Worm (Caenorhabditis elegans) whole organism, young adult: ENCODE measurements around the gene gpa-4.

Source experiments
- B0261.1 ChIP-seq: sonication (generic microtip); optimal IDR thresholded peaks from 2 replicates; lab custom pipeline; 2016; ENCODE audit warnings: mild to moderate bottlenecking, missing genetic modification characterization, moderate library complexity, missing compliant biosample characterization
- Y53G8AR.9 ChIP-seq: fragments of 200-800 bp; sonication (Bioruptor generic); conservative IDR thresholded peaks from 2 replicates; pipeline ENCODE4 v1.3.6; 2022; ENCODE audit warnings: missing genetic modification reagents, missing genetic modification characterization, missing compliant biosample characterization
- Y79H2A.3 ChIP-seq: fragments of 200-800 bp; sonication (Bioruptor generic); conservative IDR thresholded peaks from 2 replicates; pipeline ENCODE4 v1.3.6; 2022; ENCODE audit warnings: missing genetic modification reagents, missing genetic modification characterization, missing compliant biosample characterization
- ZK185.1 ChIP-seq: sonication (generic microtip); optimal IDR thresholded peaks from 2 replicates; lab custom pipeline; 2016; ENCODE audit warnings: mild to moderate bottlenecking, missing genetic modification characterization, missing compliant biosample characterization; ENCODE audit not compliant: poor library complexity, severe bottlenecking
- akir-1 ChIP-seq: fragments of 200-800 bp; sonication (Bioruptor generic); optimal IDR thresholded peaks from 2 replicates; lab custom pipeline; 2018; ENCODE audit warnings: mild to moderate bottlenecking, missing genetic modification characterization, moderate library complexity, missing compliant biosample characterization
- attf-5 ChIP-seq: fragments of 200-800 bp; sonication (Bioruptor generic); optimal IDR thresholded peaks from 2 replicates; lab custom pipeline; 2018; ENCODE audit warnings: mild to moderate bottlenecking, missing genetic modification characterization, missing compliant biosample characterization
- bed-1 ChIP-seq: fragments of 200-800 bp; sonication (Bioruptor generic); IDR thresholded peaks from 2 replicates; pipeline ENCODE4 v1.3.6; 2022; ENCODE audit warnings: missing genetic modification reagents, missing genetic modification characterization, missing compliant biosample characterization
- bed-2 ChIP-seq: fragments of 200-800 bp; sonication (Bioruptor generic); IDR thresholded peaks from 2 replicates; pipeline ENCODE4 v1.3.6; 2022; ENCODE audit warnings: missing genetic modification reagents, missing genetic modification characterization, missing compliant biosample characterization
- ceh-100 ChIP-seq: fragments of 200-800 bp; sonication (Bioruptor generic); IDR thresholded peaks from 2 replicates; pipeline ENCODE4 v1.3.6; 2022; ENCODE audit warnings: missing genetic modification reagents, missing genetic modification characterization, missing compliant biosample characterization
- egl-44 ChIP-seq: fragments of 200-800 bp; sonication (Bioruptor generic); IDR thresholded peaks from 2 replicates; pipeline ENCODE4 v1.3.6; 2022; ENCODE audit warnings: missing genetic modification reagents, missing genetic modification characterization, missing compliant biosample characterization
- him-1 ChIP-seq: sonication (generic microtip); optimal IDR thresholded peaks from 2 replicates; lab custom pipeline; 2016; ENCODE audit warnings: missing genotype, missing genetic modification reagents, missing genetic modification characterization, missing compliant biosample characterization
- hmg-20 ChIP-seq: fragments of 200-800 bp; sonication (Bioruptor generic); IDR thresholded peaks from 2 replicates; pipeline ENCODE4 v1.3.6; 2022; ENCODE audit warnings: missing genetic modification reagents, missing genetic modification characterization, missing compliant biosample characterization
- hrde-1 ChIP-seq: sonication (generic microtip); optimal IDR thresholded peaks from 2 replicates; lab custom pipeline; 2016; ENCODE audit warnings: missing genetic modification characterization, mild to moderate bottlenecking, missing compliant biosample characterization, moderate library complexity, missing genotype, missing genetic modification reagents, borderline replicate concordance
- let-526 ChIP-seq: fragments of 200-800 bp; sonication (Bioruptor generic); IDR thresholded peaks from 2 replicates; pipeline ENCODE4 v1.3.6; 2022; ENCODE audit warnings: missing genetic modification reagents, missing genetic modification characterization, missing compliant biosample characterization
- lin-26 ChIP-seq: fragments of 200-800 bp; sonication (Bioruptor generic); IDR thresholded peaks from 2 replicates; pipeline ENCODE4 v1.3.6; 2022; ENCODE audit warnings: missing genetic modification reagents, missing genetic modification characterization, missing compliant biosample characterization
- lin-54 ChIP-seq: fragments of 200-800 bp; sonication (Bioruptor generic); optimal IDR thresholded peaks from 2 replicates; lab custom pipeline; 2018; ENCODE audit warnings: mild to moderate bottlenecking, missing genetic modification characterization, missing compliant biosample characterization
- lsy-27 ChIP-seq: sonication (generic microtip); optimal IDR thresholded peaks from 2 replicates; lab custom pipeline; 2017; ENCODE audit warnings: missing genetic modification characterization, mild to moderate bottlenecking, missing compliant biosample characterization, antibody characterized with exemption, missing genotype, borderline replicate concordance; ENCODE audit not compliant: insufficient read depth
- madf-10 ChIP-seq: sonication (generic microtip); optimal IDR thresholded peaks from 2 replicates; lab custom pipeline; 2016; ENCODE audit warnings: mild to moderate bottlenecking, missing genetic modification characterization, missing compliant biosample characterization
- madf-3 ChIP-seq: fragments of 200-800 bp; sonication (Bioruptor generic); IDR thresholded peaks from 2 replicates; pipeline ENCODE4 v1.3.6; 2022; ENCODE audit warnings: missing genetic modification reagents, missing genetic modification characterization, missing compliant biosample characterization
- madf-6 ChIP-seq: fragments of 200-800 bp; sonication (Bioruptor generic); IDR thresholded peaks from 2 replicates; pipeline ENCODE4 v1.3.6; 2022; ENCODE audit warnings: missing genetic modification reagents, missing genetic modification characterization, missing compliant biosample characterization
- madf-8 ChIP-seq: fragments of 200-800 bp; sonication (Bioruptor generic); conservative IDR thresholded peaks from 2 replicates; pipeline ENCODE4 v1.3.6; 2022; ENCODE audit warnings: missing genetic modification reagents, missing genetic modification characterization, missing compliant biosample characterization
- nfyb-1 ChIP-seq: fragments of 200-800 bp; sonication (Bioruptor generic); IDR thresholded peaks from 2 replicates; pipeline ENCODE4 v1.3.6; 2022; ENCODE audit warnings: missing genetic modification reagents, missing genetic modification characterization, missing compliant biosample characterization
- nhr-120 ChIP-seq: fragments of 200-800 bp; sonication (Bioruptor generic); IDR thresholded peaks from 2 replicates; pipeline ENCODE4 v1.3.6; 2022; ENCODE audit warnings: missing genetic modification characterization, missing compliant biosample characterization
- nhr-80 ChIP-seq: sonication (generic microtip); optimal IDR thresholded peaks from 2 replicates; lab custom pipeline; 2016; ENCODE audit warnings: missing genetic modification characterization, missing compliant biosample characterization
- nhr-90 ChIP-seq: sonication (generic microtip); optimal IDR thresholded peaks from 2 replicates; lab custom pipeline; 2016; ENCODE audit warnings: missing genotype, mild to moderate bottlenecking, missing genetic modification characterization, missing compliant biosample characterization
- pha-4 ChIP-seq: fragments of 150-350 bp; sonication (generic microtip); optimal IDR thresholded peaks from 2 replicates; lab custom pipeline; 2014; ENCODE audit warnings: missing biosample characterization, missing genetic modification reagents, missing genetic modification characterization
- repo-1 ChIP-seq: sonication (generic microtip); optimal IDR thresholded peaks from 2 replicates; lab custom pipeline; 2017; ENCODE audit warnings: mild to moderate bottlenecking, missing genetic modification characterization, missing compliant biosample characterization
- snpc-4 ChIP-seq, 5 experiments: fragments of 150-350 bp in 1 of 5; sonication (generic microtip) in 4 of 5; optimal IDR thresholded peaks; 2 replicates each; lab custom pipeline; 2014 to 2018; ENCODE audit warnings: missing genetic modification characterization in 5 of 5, missing biosample characterization in 3 of 5, antibody characterized with exemption in 2 of 5, mild to moderate bottlenecking in 2 of 5, missing compliant biosample characterization in 2 of 5, missing genotype in 2 of 5, moderate library complexity in 2 of 5, missing genetic modification reagents in 1 of 5
- tbx-9 ChIP-seq: sonication (generic microtip); optimal IDR thresholded peaks from 2 replicates; lab custom pipeline; 2016; ENCODE audit warnings: borderline replicate concordance, missing genetic modification characterization, inconsistent platforms, missing compliant biosample characterization
- unc-130 ChIP-seq: sonication (generic microtip); optimal IDR thresholded peaks from 2 replicates; lab custom pipeline; 2016; ENCODE audit warnings: missing genetic modification reagents, missing genetic modification characterization, missing compliant biosample characterization
- ztf-26 ChIP-seq: sonication (generic microtip); optimal IDR thresholded peaks from 2 replicates; lab custom pipeline; 2017; ENCODE audit warnings: missing genetic modification characterization, missing compliant biosample characterization
- ztf-3 ChIP-seq: fragments of 200-800 bp; sonication (Bioruptor generic); optimal IDR thresholded peaks from 2 replicates; lab custom pipeline; 2018; ENCODE audit warnings: mild to moderate bottlenecking, missing genetic modification characterization, missing compliant biosample characterization

gpa-4 gene

ce11 chrIV:372146-372789 lies 29.2 kb upstream of the gpa-4 start (continued):
- TF ChIP-seq madf-3, result no peak
- no peak for TF ChIP-seq tbx-9 (tag; lab: Kevin White, UChicago)
- TF ChIP-seq lin-26 (GFP tag; lab: Robert Waterston, UW), result no peak
- TF ChIP-seq hmg-20 (GFP tag; lab: Robert Waterston, UW), result no peak

- no peak for TF ChIP-seq unc-130 (GFP tag; lab: Kevin White, UChicago)
- TF ChIP-seq ztf-3, result no peak
- TF ChIP-seq attf-5, result no peak
- TF ChIP-seq snpc-4 (GFP tag; optimal IDR thresholded peaks at IDR 0.05; lab: Kevin White, UChicago), result no peak
- no peak for TF ChIP-seq snpc-4 (tag; optimal IDR thresholded peaks at IDR 0.05; lab: Kevin White, UChicago)
- no peak for TF ChIP-seq lsy-27 (tag; lab: Kevin White, UChicago)
- no peak for TF ChIP-seq let-526 (GFP tag; lab: Robert Waterston, UW)
- TF ChIP-seq hrde-1, result no peak
- TF ChIP-seq nfyb-1 (GFP tag; lab: Robert Waterston, UW), result no peak
- TF ChIP-seq bed-1 (GFP tag; lab: Robert Waterston, UW), result no peak
- no peak for TF ChIP-seq him-1 (tag; lab: Kevin White, UChicago)
- TF ChIP-seq Y79H2A.3 (GFP tag; lab: Robert Waterston, UW), result no peak
- no peak for TF ChIP-seq repo-1 (tag; lab: Kevin White, UChicago)
- TF ChIP-seq egl-44, result no peak
- TF ChIP-seq ztf-26 (tag; lab: Kevin White, UChicago), result no peak
- no peak for TF ChIP-seq madf-10 (tag; lab: Kevin White, UChicago)
Measured at ce11 chrIV:373963-374362, 27.5 kb upstream of the gpa-4 start.

- no peak for TF ChIP-seq madf-6 (GFP tag; lab: Robert Waterston, UW)
- no peak for TF ChIP-seq madf-8 (GFP tag; lab: Robert Waterston, UW)
- TF ChIP-seq nhr-90 (tag; lab: Kevin White, UChicago), result no peak
- no peak for TF ChIP-seq pha-4 (tag; lab: Kevin White, UChicago)
- no peak for TF ChIP-seq lin-26 (GFP tag; lab: Robert Waterston, UW)
- no peak for TF ChIP-seq bed-2
- no peak for TF ChIP-seq him-1 (tag; lab: Kevin White, UChicago)
- TF ChIP-seq nhr-120 (GFP tag; lab: Robert Waterston, UW), result no peak
Measured at ce11 chrIV:375915-376314, 25.6 kb upstream of the gpa-4 start, which contains the start of gene fln-1. TSS of gene fln-1 (minus strand) at chrIV:376015.

- TF ChIP-seq ZK185.1, result no peak
- TF ChIP-seq Y53G8AR.9, result no peak
- TF ChIP-seq egl-44, result no peak
- no peak for TF ChIP-seq akir-1
- no peak for TF ChIP-seq B0261.1
- TF ChIP-seq nhr-80 (tag; lab: Kevin White, UChicago), result no peak
- TF ChIP-seq lin-54 (GFP tag; lab: Kevin White, UChicago), result no peak
Measured at ce11 chrIV:377791-378190, 23.7 kb upstream of the gpa-4 start.

DNA sequence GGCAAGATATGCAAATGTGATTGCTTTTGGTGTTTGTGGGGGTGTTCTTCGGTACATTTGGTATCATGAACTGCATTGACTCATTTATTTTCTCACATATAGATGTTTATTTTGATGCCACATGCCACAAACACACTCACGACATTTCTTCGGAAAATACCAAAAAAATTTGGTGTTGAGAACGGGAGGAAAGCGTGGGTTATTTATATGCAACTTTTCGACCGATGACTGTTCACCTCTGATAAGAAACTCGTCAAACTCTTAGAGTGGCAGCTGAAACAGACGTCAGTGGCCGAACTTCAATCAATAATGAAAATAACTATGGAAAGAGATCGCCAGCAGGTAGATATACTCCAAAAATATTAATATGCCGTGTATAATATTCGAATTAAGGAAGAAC lies 23.1 kb upstream of the gpa-4 start:
- no peak for TF ChIP-seq ceh-100 (GFP tag; lab: Robert Waterston, UW)
- peak; percentile 63 for TF ChIP-seq nhr-80 (tag; lab: Kevin White, UChicago)
